Fruit fly (Drosophila melanogaster): ENCODE results near the gene CG6937.

Gene CG6937

DNA sequence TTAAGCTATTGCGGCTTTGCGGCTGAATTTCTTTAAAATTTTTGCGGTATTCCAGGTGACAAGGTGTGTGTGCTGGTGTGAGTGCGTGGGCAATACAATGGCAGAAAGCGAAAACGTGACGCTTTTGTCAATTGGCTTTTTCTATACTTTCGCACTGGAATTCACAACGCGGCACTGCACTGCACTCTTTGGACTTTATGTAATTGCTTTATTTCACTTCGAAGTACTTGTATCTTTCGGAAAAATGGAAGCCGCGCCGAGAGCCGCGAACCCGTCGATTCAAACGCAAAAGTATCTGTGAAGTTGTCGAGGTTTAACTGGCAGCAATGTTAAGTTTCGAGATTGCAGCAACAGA is 41.7 kb downstream of the CG6937 start:
- TF ChIP-seq Myc (optimal IDR thresholded peaks at IDR 0.05) (no peak), sv (GFP tag; optimal IDR thresholded peaks at IDR 0.05) (no peak), h (GFP tag; optimal IDR thresholded peaks at IDR 0.05) (no peak), OdsH (GFP tag; optimal IDR thresholded peaks at IDR 0.05) (no peak), CG32264 (GFP tag; optimal IDR thresholded peaks at IDR 0.05) (no peak), GATAd (GFP tag; optimal IDR thresholded peaks at IDR 0.05) (no peak), Abd-B (GFP tag; optimal IDR thresholded peaks at IDR 0.05) (no peak), Dif (GFP tag; optimal IDR thresholded peaks at IDR 0.05; ENCODE audit: partially characterized antibody) (no peak), Hr83 (GFP tag; optimal IDR thresholded peaks at IDR 0.05; ENCODE audit: poor library complexity, severe bottlenecking) (no peak), Hnf4 (GFP tag; optimal IDR thresholded peaks at IDR 0.05) (no peak), sage (GFP tag; optimal IDR thresholded peaks at IDR 0.05) (no peak), usp (GFP tag; optimal IDR thresholded peaks at IDR 0.05) (no peak), Vsx2 (GFP tag; optimal IDR thresholded peaks at IDR 0.05; ENCODE audit: partially characterized antibody) (no peak), foxo (GFP tag; optimal IDR thresholded peaks at IDR 0.05) (no peak), HLH106 (tag; optimal IDR thresholded peaks at IDR 0.05) (no peak)

DNA sequence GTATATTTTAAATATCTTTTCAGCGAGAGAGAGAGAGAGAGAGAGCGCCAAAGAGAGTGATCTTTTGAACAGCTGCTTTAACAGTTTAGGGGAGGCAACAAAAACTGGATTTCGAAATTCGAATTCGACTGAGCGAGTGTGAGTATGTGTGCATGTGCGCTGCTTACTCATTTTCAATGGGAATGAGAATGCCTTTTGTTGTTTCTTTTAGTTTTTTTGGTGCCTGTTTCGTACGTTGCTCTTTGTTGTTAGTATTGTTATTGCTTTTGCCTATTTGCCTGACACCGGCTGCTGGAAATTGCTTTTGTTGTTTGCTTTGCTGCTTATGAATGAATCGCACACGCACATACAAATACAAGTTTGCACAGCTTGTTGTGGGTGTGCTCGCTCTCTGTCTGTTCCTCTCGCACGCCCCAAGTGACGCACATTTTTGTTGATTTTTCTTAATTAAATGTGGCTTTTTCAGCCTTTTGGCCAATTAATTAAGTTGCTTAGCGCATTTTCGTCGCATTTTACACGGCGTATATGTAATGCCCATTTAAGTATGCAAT is 42.3 kb downstream of the CG6937 start:
- TF ChIP-seq Hr78 (GFP tag; optimal IDR thresholded peaks at IDR 0.05): no peak
- TF ChIP-seq foxo (GFP tag; optimal IDR thresholded peaks at IDR 0.05): peak in 1 of 2 experiments; percentile 54
- TF ChIP-seq Abd-B (GFP tag; optimal IDR thresholded peaks at IDR 0.05): no peak
- no peak for TF ChIP-seq usp (GFP tag; optimal IDR thresholded peaks at IDR 0.05)
- peak; percentile 94 for TF ChIP-seq Jra (GFP tag; optimal IDR thresholded peaks at IDR 0.05)
- peak; percentile 11 for TF ChIP-seq HLH106 (tag; optimal IDR thresholded peaks at IDR 0.05)
- TF ChIP-seq CG9705 (GFP tag; optimal IDR thresholded peaks at IDR 0.05): peak; percentile 27
- no peak for TF ChIP-seq Mio (GFP tag; optimal IDR thresholded peaks at IDR 0.05)
- peak; percentile 86 for TF ChIP-seq jim (GFP tag; optimal IDR thresholded peaks at IDR 0.05)
- no peak for TF ChIP-seq Dif (GFP tag; optimal IDR thresholded peaks at IDR 0.05; ENCODE audit: partially characterized antibody)
- TF ChIP-seq dmrt93B (GFP tag; optimal IDR thresholded peaks at IDR 0.05): no peak
- no peak for TF ChIP-seq sv (GFP tag; optimal IDR thresholded peaks at IDR 0.05)
- TF ChIP-seq Sp1 (GFP tag; optimal IDR thresholded peaks at IDR 0.05): peak; percentile 77
- TF ChIP-seq woc (GFP tag; optimal IDR thresholded peaks at IDR 0.05): peak; percentile 24
- peak; percentile 42 for TF ChIP-seq ey (GFP tag; optimal IDR thresholded peaks at IDR 0.05)
- TF ChIP-seq Hnf4 (GFP tag; optimal IDR thresholded peaks at IDR 0.05): peak; percentile 78
- TF ChIP-seq dsf (GFP tag; optimal IDR thresholded peaks at IDR 0.05; ENCODE audit: borderline replicate concordance): peak; percentile 7
- TF ChIP-seq Hr83 (GFP tag; optimal IDR thresholded peaks at IDR 0.05; ENCODE audit: poor library complexity, severe bottlenecking): peak; percentile 98
- TF ChIP-seq fru (GFP tag; optimal IDR thresholded peaks at IDR 0.05): peak; percentile 53
- TF ChIP-seq lola (GFP tag; optimal IDR thresholded peaks at IDR 0.05): no peak
- peak; percentile 87 for TF ChIP-seq OdsH (GFP tag; optimal IDR thresholded peaks at IDR 0.05)
- peak; percentile 80 for TF ChIP-seq br (GFP tag; optimal IDR thresholded peaks at IDR 0.05)
- TF ChIP-seq tai (GFP tag; optimal IDR thresholded peaks at IDR 0.05): peak; percentile 90
- peak; percentile 48 for TF ChIP-seq GATAd (GFP tag; optimal IDR thresholded peaks at IDR 0.05)
- TF ChIP-seq CrebA (GFP tag; optimal IDR thresholded peaks at IDR 0.05; ENCODE audit: borderline replicate concordance): peak; percentile 83
- TF ChIP-seq h (GFP tag; optimal IDR thresholded peaks at IDR 0.05): peak; percentile 81
- TF ChIP-seq psq (GFP tag; optimal IDR thresholded peaks at IDR 0.05): peak; percentile 71
- no peak for TF ChIP-seq sage (GFP tag; optimal IDR thresholded peaks at IDR 0.05)
- TF ChIP-seq brk (GFP tag; optimal IDR thresholded peaks at IDR 0.05): peak; percentile 71
- TF ChIP-seq dl (GFP tag; optimal IDR thresholded peaks at IDR 0.05; ENCODE audit: insufficient read depth in 1 of 2, partially characterized antibody in 2 of 2): peak in 1 of 2 experiments; percentile 36
- TF ChIP-seq Rel (GFP tag; optimal IDR thresholded peaks at IDR 0.05): peak; percentile 26
- TF ChIP-seq Rel (tag; optimal IDR thresholded peaks at IDR 0.05): peak; percentile 58
- no peak for TF ChIP-seq Dfd (GFP tag; optimal IDR thresholded peaks at IDR 0.05)
- no peak for TF ChIP-seq pan (optimal IDR thresholded peaks at IDR 0.05)
- no peak for TF ChIP-seq Vsx2 (GFP tag; optimal IDR thresholded peaks at IDR 0.05; ENCODE audit: partially characterized antibody)
- no peak for TF ChIP-seq CG32264 (GFP tag; optimal IDR thresholded peaks at IDR 0.05)
- peak; percentile 88 for TF ChIP-seq rgr (GFP tag; optimal IDR thresholded peaks at IDR 0.05)
- TF ChIP-seq Myc (optimal IDR thresholded peaks at IDR 0.05): no peak
- no peak for TF ChIP-seq N (GFP tag; optimal IDR thresholded peaks at IDR 0.05)

All from whole organism, wandering third instar larva.